Worm (Caenorhabditis elegans): Measurements from ENCODE around the gene ZC449.5.

- no peak for TF ChIP-seq egl-5 (tag; optimal IDR thresholded peaks at IDR 0.05)
- TF ChIP-seq nhr-25 (tag; optimal IDR thresholded peaks at IDR 0.05) = no peak
- TF ChIP-seq ceh-28 (tag; optimal IDR thresholded peaks at IDR 0.05) = no peak
- TF ChIP-seq pha-4 (tag; optimal IDR thresholded peaks at IDR 0.05) = no peak
- no peak for TF ChIP-seq nhr-23 (tag; optimal IDR thresholded peaks at IDR 0.05)
- no peak for TF ChIP-seq lin-15B (tag; optimal IDR thresholded peaks at IDR 0.05)
- no peak for TF ChIP-seq egl-27 (tag; optimal IDR thresholded peaks at IDR 0.05)
- no peak for TF ChIP-seq nhr-11 (tag; optimal IDR thresholded peaks at IDR 0.05)
- TF ChIP-seq daf-12 (tag; optimal IDR thresholded peaks at IDR 0.05) = no peak
Measured at ce11 chrX:5031742-5032141, 5.8 kb downstream of the ZC449.5 start.

Data from whole organism, L3 larva.